Worm (Caenorhabditis elegans): Measurements from ENCODE around the gene C18A11.2.

The C18A11.2 gene

ce11 chrX:8057791-8058270 lies 9.5 kb upstream of the C18A11.2 start, which contains the start of gene dim-1:
TSS of gene dim-1 (minus strand) at chrX:8058220.
- no peak for TF ChIP-seq unc-62 (GFP tag; optimal IDR thresholded peaks at IDR 0.05)

ce11 chrX:8059999-8060398 lies 7.4 kb upstream of the C18A11.2 start:
- TF ChIP-seq unc-62 (GFP tag; optimal IDR thresholded peaks at IDR 0.05): no peak

ce11 chrX:8060823-8061222 lies 6.5 kb upstream of the C18A11.2 start, which contains the start of gene C18A11.3:
TSS of gene C18A11.3 (plus strand) at chrX:8061123.
- TF ChIP-seq unc-62 (GFP tag; optimal IDR thresholded peaks at IDR 0.05): no peak

- no peak for TF ChIP-seq unc-62 (GFP tag; optimal IDR thresholded peaks at IDR 0.05)
Measured at ce11 chrX:8069293-8069692, 1.9 kb downstream of the C18A11.2 start, which contains the start of gene C18A11.1. TSS of gene C18A11.1 (plus strand) at chrX:8069328.

- TF ChIP-seq unc-62 (GFP tag; optimal IDR thresholded peaks at IDR 0.05): no peak
Measured at ce11 chrX:8074527-8074926, 7.2 kb downstream of the C18A11.2 start.

- TF ChIP-seq unc-62 (GFP tag; optimal IDR thresholded peaks at IDR 0.05): no peak
Measured at ce11 chrX:8077748-8078147, 10.4 kb downstream of the C18A11.2 start, which contains the start of gene C46F2.1. TSS of gene C46F2.1 (plus strand) at chrX:8078048.

ce11 chrX:8078374-8078773 lies 11.0 kb downstream of the C18A11.2 start:
- no peak for TF ChIP-seq unc-62 (GFP tag; optimal IDR thresholded peaks at IDR 0.05)

ce11 chrX:8078899-8079298 lies 11.5 kb downstream of the C18A11.2 start:
- no peak for TF ChIP-seq unc-62 (GFP tag; optimal IDR thresholded peaks at IDR 0.05)

ce11 chrX:8082703-8083102 lies 15.3 kb downstream of the C18A11.2 start:
- no peak for TF ChIP-seq unc-62 (GFP tag; optimal IDR thresholded peaks at IDR 0.05)

- no peak for TF ChIP-seq unc-62 (GFP tag; optimal IDR thresholded peaks at IDR 0.05)
Measured at ce11 chrX:8083330-8083729, 16.0 kb downstream of the C18A11.2 start.

ce11 chrX:8083919-8084318 lies 16.6 kb downstream of the C18A11.2 start, which contains the start of gene K07E3.4:
TSS of gene K07E3.4 (minus strand) at chrX:8084018.
- no peak for TF ChIP-seq unc-62 (GFP tag; optimal IDR thresholded peaks at IDR 0.05)

ce11 chrX:8084669-8085068 lies 17.3 kb downstream of the C18A11.2 start:
- TF ChIP-seq unc-62 (GFP tag; optimal IDR thresholded peaks at IDR 0.05): no peak

- TF ChIP-seq unc-62 (GFP tag; optimal IDR thresholded peaks at IDR 0.05): no peak
Measured at ce11 chrX:8086450-8086724, 19.0 kb downstream of the C18A11.2 start, which contains the start of gene dao-3. TSS of gene dao-3 (minus strand) at chrX:8086550.

- TF ChIP-seq unc-62 (GFP tag; optimal IDR thresholded peaks at IDR 0.05): no peak
Measured at ce11 chrX:8086725-8087641, 19.6 kb downstream of the C18A11.2 start.

- TF ChIP-seq unc-62 (GFP tag; optimal IDR thresholded peaks at IDR 0.05): no peak
Measured at ce11 chrX:8088474-8088873, 21.1 kb downstream of the C18A11.2 start, which contains the start of gene vem-1. TSS of gene vem-1 (minus strand) at chrX:8088574.

- TF ChIP-seq unc-62 (GFP tag; optimal IDR thresholded peaks at IDR 0.05): no peak
Measured at ce11 chrX:8089266-8089909, 22.0 kb downstream of the C18A11.2 start.

ce11 chrX:8089916-8090315 lies 22.5 kb downstream of the C18A11.2 start:
- TF ChIP-seq unc-62 (GFP tag; optimal IDR thresholded peaks at IDR 0.05): no peak
